Fruit fly (Drosophila melanogaster) whole organism, embryonic: Measurements from ENCODE around the gene CG31126.

Source experiments
- ATbp ChIP-seq: fragments of 200-800 bp; sonication (Bioruptor generic); optimal IDR thresholded peaks from 2 replicates; lab custom pipeline; 2017; ENCODE audit warnings: missing biosample characterization, mild to moderate bottlenecking, missing genetic modification characterization, missing genetic modification reagents
- Aef1 ChIP-seq: fragments of 200-800 bp; sonication (Bioruptor generic); IDR thresholded peaks from 3 replicates; pipeline ENCODE4 v1.3.6; 2022; ENCODE audit warnings: missing biosample characterization, missing genetic modification characterization
- CG10979 ChIP-seq: fragments of 200-800 bp; sonication (Bioruptor generic); optimal IDR thresholded peaks from 2 replicates; lab custom pipeline; 2018; ENCODE audit warnings: missing biosample characterization, mild to moderate bottlenecking, missing genetic modification characterization, moderate library complexity
- CG11456 ChIP-seq: fragments of 200-800 bp; sonication (Bioruptor generic); IDR thresholded peaks from 3 replicates; pipeline ENCODE4 v1.3.6; 2022; ENCODE audit warnings: missing biosample characterization, missing genetic modification characterization
- CG11696 ChIP-seq: fragments of 200-800 bp; sonication (Bioruptor generic); IDR thresholded peaks from 2 replicates; pipeline ENCODE4 v1.3.6; 2022; ENCODE audit warnings: missing biosample characterization, missing genetic modification characterization
- CG15011 ChIP-seq: fragments of 200-800 bp; sonication (Bioruptor generic); optimal IDR thresholded peaks from 3 replicates; lab custom pipeline; 2018; ENCODE audit warnings: missing biosample characterization, mild to moderate bottlenecking, missing genetic modification characterization
- CG1602 ChIP-seq: fragments of 200-800 bp; sonication (Bioruptor generic); optimal IDR thresholded peaks from 3 replicates; lab custom pipeline; 2016; ENCODE audit warnings: missing biosample characterization, missing genetic modification characterization
- CG16779 ChIP-seq: fragments of 200-800 bp; sonication (Bioruptor generic); IDR thresholded peaks from 2 replicates; pipeline ENCODE4 v1.3.6; 2022; ENCODE audit warnings: missing biosample characterization, missing genetic modification characterization
- CG17361 ChIP-seq: fragments of 200-800 bp; sonication (Bioruptor generic); IDR thresholded peaks from 3 replicates; pipeline ENCODE4 v1.3.6; 2022; ENCODE audit warnings: missing biosample characterization, missing genetic modification characterization
- CG17385 ChIP-seq: fragments of 200-800 bp; sonication (Bioruptor generic); optimal IDR thresholded peaks from 3 replicates; lab custom pipeline; 2018; ENCODE audit warnings: missing biosample characterization, mild to moderate bottlenecking, missing genetic modification characterization
- CG18011 ChIP-seq: fragments of 200-800 bp; sonication (Bioruptor generic); optimal IDR thresholded peaks from 2 replicates; lab custom pipeline; 2017; ENCODE audit warnings: missing biosample characterization, missing genetic modification characterization, mild to moderate bottlenecking, moderate library complexity, missing genotype
- CG18619 ChIP-seq: fragments of 200-800 bp; sonication (Bioruptor generic); optimal IDR thresholded peaks from 3 replicates; lab custom pipeline; 2017; ENCODE audit warnings: missing biosample characterization, mild to moderate bottlenecking, missing genetic modification characterization
- CG2199 ChIP-seq: fragments of 200-800 bp; sonication (Bioruptor generic); IDR thresholded peaks from 3 replicates; pipeline ENCODE4 v1.3.6; 2022; ENCODE audit warnings: missing biosample characterization, missing genetic modification characterization
- CG2875 ChIP-seq: fragments of 200-800 bp; sonication (Bioruptor generic); optimal IDR thresholded peaks from 2 replicates; lab custom pipeline; 2017; ENCODE audit warnings: missing biosample characterization, mild to moderate bottlenecking, missing genetic modification characterization, missing genetic modification reagents
- CG3065 ChIP-seq: fragments of 200-800 bp; sonication (Bioruptor generic); optimal IDR thresholded peaks from 2 replicates; lab custom pipeline; 2016; ENCODE audit warnings: missing biosample characterization, missing genetic modification characterization
- CG32767 ChIP-seq: fragments of 200-800 bp; sonication (Bioruptor generic); IDR thresholded peaks from 2 replicates; pipeline ENCODE4 v1.3.6; 2022; ENCODE audit warnings: missing biosample characterization, missing genetic modification characterization
- CG3281 ChIP-seq: fragments of 200-800 bp; sonication (Bioruptor generic); optimal IDR thresholded peaks from 3 replicates; lab custom pipeline; 2017; ENCODE audit warnings: missing biosample characterization, mild to moderate bottlenecking, missing genetic modification characterization
- CG3407 ChIP-seq: fragments of 200-800 bp; sonication (Bioruptor generic); optimal IDR thresholded peaks from 2 replicates; lab custom pipeline; 2018; ENCODE audit warnings: missing biosample characterization, mild to moderate bottlenecking, missing genetic modification characterization
- CG3847 ChIP-seq: fragments of 200-800 bp; sonication (Bioruptor generic); IDR thresholded peaks from 2 replicates; pipeline ENCODE4 v1.3.6; 2022; ENCODE audit warnings: missing biosample characterization, missing genetic modification characterization
- CG4360 ChIP-seq: fragments of 200-800 bp; sonication (Bioruptor generic); IDR thresholded peaks from 2 replicates; pipeline ENCODE4 v1.3.6; 2022; ENCODE audit warnings: missing biosample characterization, missing genetic modification characterization
- CG4820 ChIP-seq: fragments of 200-800 bp; sonication (Bioruptor generic); optimal IDR thresholded peaks from 3 replicates; lab custom pipeline; 2016; ENCODE audit warnings: missing biosample characterization, missing genetic modification characterization
- CG4854 ChIP-seq: fragments of 200-800 bp; sonication (Bioruptor generic); optimal IDR thresholded peaks from 2 replicates; lab custom pipeline; 2016; ENCODE audit warnings: missing biosample characterization, missing genetic modification characterization, inconsistent platforms
- CG6254 ChIP-seq: fragments of 200-800 bp; sonication (Bioruptor generic); optimal IDR thresholded peaks from 3 replicates; lab custom pipeline; 2017; ENCODE audit warnings: mild to moderate bottlenecking, missing biosample characterization, missing genetic modification reagents, missing genetic modification characterization
- CG8478 ChIP-seq: fragments of >200 bp; optimal IDR thresholded peaks from 2 replicates; lab custom pipeline; 2018
- D ChIP-seq, 2 experiments: fragments of 200-800 bp in 1 of 2; fragments of >200 bp in 1 of 2; sonication (Bioruptor generic) in 1 of 2; optimal IDR thresholded peaks; 2 replicates in 1 of 2; 3 replicates in 1 of 2; lab custom pipeline; 2017; ENCODE audit warnings: mild to moderate bottlenecking in 1 of 2, missing biosample characterization in 1 of 2, missing genetic modification characterization in 1 of 2, missing genetic modification reagents in 1 of 2
- D19B ChIP-seq: fragments of 200-800 bp; sonication (Bioruptor generic); optimal IDR thresholded peaks from 2 replicates; lab custom pipeline; 2017; ENCODE audit warnings: missing biosample characterization, mild to moderate bottlenecking, missing genetic modification characterization
- Dbx ChIP-seq: fragments of 200-800 bp; sonication (Bioruptor generic); IDR thresholded peaks from 3 replicates; pipeline ENCODE4 v1.3.6; 2022; ENCODE audit warnings: missing biosample characterization, missing genetic modification characterization
- Dek ChIP-seq: fragments of 200-800 bp; sonication (Bioruptor generic); optimal IDR thresholded peaks from 3 replicates; lab custom pipeline; 2019; ENCODE audit warnings: missing biosample characterization, mild to moderate bottlenecking, missing genetic modification characterization, moderate library complexity
- Dip3 ChIP-seq: fragments of 200-800 bp; sonication (Bioruptor generic); optimal IDR thresholded peaks from 3 replicates; lab custom pipeline; 2016; ENCODE audit warnings: missing biosample characterization, missing genetic modification characterization
- Dp ChIP-seq: fragments of 200-800 bp; sonication (Bioruptor generic); optimal IDR thresholded peaks from 2 replicates; lab custom pipeline; 2018; ENCODE audit warnings: missing biosample characterization, mild to moderate bottlenecking, missing genetic modification characterization, moderate library complexity
- H15 ChIP-seq: fragments of 200-800 bp; sonication (Bioruptor generic); IDR thresholded peaks from 3 replicates; pipeline ENCODE4 v1.3.6; 2022; ENCODE audit warnings: missing biosample characterization, missing genetic modification characterization
- Max ChIP-seq: fragments of 200-800 bp; sonication (Bioruptor generic); optimal IDR thresholded peaks from 2 replicates; lab custom pipeline; 2016; ENCODE audit warnings: missing biosample characterization, mild to moderate bottlenecking, missing genetic modification characterization
- Xbp1 ChIP-seq: fragments of 200-800 bp; sonication (Bioruptor generic); optimal IDR thresholded peaks from 3 replicates; lab custom pipeline; 2016; ENCODE audit warnings: missing biosample characterization, mild to moderate bottlenecking, missing genetic modification characterization
- az2 ChIP-seq: fragments of 200-800 bp; sonication (Bioruptor generic); optimal IDR thresholded peaks from 3 replicates; lab custom pipeline; 2016; ENCODE audit warnings: missing biosample characterization, missing genetic modification characterization
- bcd ChIP-seq: fragments of 200-800 bp; sonication (Bioruptor generic); optimal IDR thresholded peaks from 2 replicates; lab custom pipeline; 2017; ENCODE audit warnings: missing biosample characterization, mild to moderate bottlenecking, missing genetic modification characterization
- en ChIP-seq: fragments of 200-800 bp; sonication (Bioruptor generic); optimal IDR thresholded peaks from 2 replicates; lab custom pipeline; 2016; ENCODE audit warnings: missing biosample characterization, missing genetic modification characterization
- fu2 ChIP-seq: fragments of 200-800 bp; sonication (Bioruptor generic); optimal IDR thresholded peaks from 2 replicates; lab custom pipeline; 2016; ENCODE audit warnings: missing biosample characterization, missing genetic modification characterization
- gce ChIP-seq: fragments of 200-800 bp; sonication (Bioruptor generic); IDR thresholded peaks from 3 replicates; pipeline ENCODE4 v1.3.6; 2022; ENCODE audit warnings: missing biosample characterization, missing genetic modification characterization
- gcm ChIP-seq: fragments of 200-800 bp; sonication (Bioruptor generic); optimal IDR thresholded peaks from 2 replicates; lab custom pipeline; 2019; ENCODE audit warnings: missing biosample characterization, mild to moderate bottlenecking, missing genetic modification characterization, moderate library complexity
- kah ChIP-seq: fragments of 200-800 bp; sonication (Bioruptor generic); optimal IDR thresholded peaks from 2 replicates; lab custom pipeline; 2018; ENCODE audit warnings: missing biosample characterization, mild to moderate bottlenecking, missing genetic modification characterization
- nau ChIP-seq: fragments of 200-800 bp; sonication (Bioruptor generic); optimal IDR thresholded peaks from 3 replicates; lab custom pipeline; 2017; ENCODE audit warnings: missing biosample characterization, mild to moderate bottlenecking, missing genetic modification characterization, missing genetic modification reagents
- peb ChIP-seq: fragments of 200-800 bp; sonication (Bioruptor generic); IDR thresholded peaks from 2 replicates; pipeline ENCODE4 v1.3.6; 2022; ENCODE audit warnings: missing biosample characterization, missing genetic modification characterization
- psq ChIP-seq: fragments of 200-800 bp; sonication (Bioruptor generic); optimal IDR thresholded peaks from 2 replicates; lab custom pipeline; 2017; ENCODE audit warnings: missing biosample characterization, missing genetic modification characterization
- ranshi ChIP-seq: fragments of 200-800 bp; sonication (Bioruptor generic); IDR thresholded peaks from 2 replicates; pipeline ENCODE4 v1.3.6; 2022; ENCODE audit warnings: missing biosample characterization, missing genetic modification characterization
- scrt ChIP-seq: fragments of 200-800 bp; sonication (Bioruptor generic); optimal IDR thresholded peaks from 2 replicates; lab custom pipeline; 2018; ENCODE audit warnings: missing biosample characterization, mild to moderate bottlenecking, missing genetic modification characterization, moderate library complexity
- slp2 ChIP-seq: fragments of 200-800 bp; sonication (Bioruptor generic); optimal IDR thresholded peaks from 2 replicates; lab custom pipeline; 2016; ENCODE audit warnings: missing biosample characterization, missing genetic modification characterization
- sob ChIP-seq: fragments of 200-800 bp; sonication (Bioruptor generic); IDR thresholded peaks from 2 replicates; pipeline ENCODE4 v1.3.6; 2022; ENCODE audit warnings: missing biosample characterization, missing genetic modification characterization
- twi ChIP-seq: fragments of 200-800 bp; optimal IDR thresholded peaks from 2 replicates; lab custom pipeline; 2019; ENCODE audit warnings: missing biosample characterization, mild to moderate bottlenecking, missing genetic modification characterization, moderate library complexity
- unc-4 ChIP-seq: fragments of 200-800 bp; sonication (Bioruptor generic); IDR thresholded peaks from 2 replicates; pipeline ENCODE4 v1.3.6; 2022; ENCODE audit warnings: missing biosample characterization, missing genetic modification characterization; ENCODE audit not compliant: partially characterized antibody

The CG31126 gene

DNA sequence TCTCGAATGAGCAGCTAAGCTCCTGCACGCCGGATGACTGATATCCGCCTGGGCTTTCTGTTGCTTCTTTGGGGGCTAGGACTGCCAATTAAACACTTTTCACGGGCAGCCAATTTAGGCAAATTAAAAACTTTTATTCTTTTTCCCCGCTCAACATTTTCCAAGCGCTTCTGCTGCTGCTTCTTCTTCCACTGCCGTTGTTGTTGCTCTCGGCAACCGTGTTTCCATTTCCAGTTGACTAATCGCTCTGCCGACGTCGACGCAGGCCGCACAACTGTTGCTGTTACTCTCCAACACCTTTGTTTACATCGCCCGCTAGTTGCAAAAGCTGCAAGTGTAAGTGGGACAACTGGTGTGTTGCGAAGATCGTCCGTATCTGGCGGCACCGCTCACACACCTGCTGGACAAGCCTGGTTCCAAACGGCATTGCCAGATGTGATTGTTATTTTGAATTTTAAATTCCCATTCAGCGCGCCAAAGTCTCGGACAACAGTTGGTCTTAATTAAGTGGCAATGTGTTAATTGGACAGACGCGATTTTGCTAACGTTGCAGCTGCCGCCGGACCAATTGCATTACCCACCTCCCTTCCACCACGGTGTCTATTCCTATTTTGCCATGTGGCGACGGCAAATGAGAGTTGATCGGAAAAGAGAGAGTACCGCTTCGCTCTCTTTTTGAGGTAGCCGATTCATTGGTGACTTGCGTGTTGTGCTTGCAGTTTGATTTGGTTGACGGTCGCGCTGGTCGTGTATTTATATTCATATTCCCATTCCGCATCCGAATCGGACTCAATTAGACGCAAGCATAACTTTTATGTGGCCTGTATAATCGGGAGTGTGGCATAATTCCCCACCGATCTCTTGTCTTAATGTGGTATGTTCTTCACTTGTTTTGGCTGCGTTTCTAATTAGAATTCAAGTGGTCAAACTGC lies 29.3 kb upstream of the CG31126 start, which contains the start of gene Wsck (continued):
- TF ChIP-seq H15 (GFP tag; lab: Robert Waterston, UW), result no peak
- TF ChIP-seq CG16779, result no peak
- peak; percentile 31 for TF ChIP-seq twi (tag; lab: Kevin White, UChicago)
- no peak for TF ChIP-seq peb
- peak; percentile 91 for TF ChIP-seq CG17385 (GFP tag; lab: Kevin White, UChicago)
- no peak for TF ChIP-seq nau (GFP tag; lab: Kevin White, UChicago)
- no peak for TF ChIP-seq gcm (GFP tag; lab: Kevin White, UChicago)
- peak; percentile 49 for TF ChIP-seq D (optimal IDR thresholded peaks at IDR 0.05; lab: Kevin White, UChicago)
- no peak for TF ChIP-seq D (GFP tag; optimal IDR thresholded peaks at IDR 0.05; lab: Kevin White, UChicago)
- TF ChIP-seq slp2, result no peak
- TF ChIP-seq Dp (GFP tag; lab: Kevin White, UChicago), result peak; percentile 75
- TF ChIP-seq Max, result peak; percentile 23
- no peak for TF ChIP-seq Dip3 (GFP tag; lab: Kevin White, UChicago)
- no peak for TF ChIP-seq CG3065
- peak; percentile 90 for TF ChIP-seq CG4360 (GFP tag; lab: Robert Waterston, UW)
- peak; percentile 96 for TF ChIP-seq CG8478
- TF ChIP-seq CG4854 (GFP tag; lab: Kevin White, UChicago), result no peak
- TF ChIP-seq CG3281 (GFP tag; lab: Kevin White, UChicago), result peak; percentile 21
- TF ChIP-seq CG10979, result no peak
- no peak for TF ChIP-seq CG11456
- TF ChIP-seq CG15011, result no peak
- no peak for TF ChIP-seq ranshi (GFP tag; lab: Robert Waterston, UW)
- no peak for TF ChIP-seq CG4820 (GFP tag; lab: Kevin White, UChicago)
- TF ChIP-seq Dek (tag; lab: Kevin White, UChicago), result no peak
- no peak for TF ChIP-seq CG3407 (GFP tag; lab: Kevin White, UChicago)
- TF ChIP-seq CG18619 (GFP tag; lab: Kevin White, UChicago), result no peak
- no peak for TF ChIP-seq CG17361
- no peak for TF ChIP-seq CG18011 (GFP tag; lab: Kevin White, UChicago)
- peak; percentile 28 for TF ChIP-seq scrt (GFP tag; lab: Kevin White, UChicago)
- TF ChIP-seq CG11696 (GFP tag; lab: Robert Waterston, UW), result no peak
- no peak for TF ChIP-seq psq
- no peak for TF ChIP-seq fu2
- peak; percentile 72; the same call in 1 of the 3 replicates for TF ChIP-seq CG2199
- peak; percentile 15; the same call in 1 of the 2 replicates for TF ChIP-seq unc-4 (GFP tag; lab: Robert Waterston, UW)
- 0 out of 2 replicates have a peak, but pooled peaks have one; percentile 24 for TF ChIP-seq CG3847 (GFP tag; lab: Robert Waterston, UW)
- no peak for TF ChIP-seq Xbp1 (GFP tag; lab: Kevin White, UChicago)
- no peak for TF ChIP-seq Dbx (GFP tag; lab: Robert Waterston, UW)
- TF ChIP-seq en (GFP tag; lab: Kevin White, UChicago), result no peak
- no peak for TF ChIP-seq CG6254 (GFP tag; lab: Kevin White, UChicago)
- TF ChIP-seq CG1602 (GFP tag; lab: Kevin White, UChicago), result no peak
- peak; percentile 62 for TF ChIP-seq kah (GFP tag; lab: Kevin White, UChicago)
- TF ChIP-seq az2 (GFP tag; lab: Kevin White, UChicago), result no peak
- no peak for TF ChIP-seq ATbp (GFP tag; lab: Kevin White, UChicago)
- TF ChIP-seq CG2875, result no peak
- TF ChIP-seq CG32767 (GFP tag; lab: Robert Waterston, UW), result 0 out of 2 replicates have a peak, but pooled peaks have one; percentile 25
- peak; percentile 23; the same call in 1 of the 3 replicates for TF ChIP-seq Aef1
- TF ChIP-seq sob, result no peak
- no peak for TF ChIP-seq D19B (GFP tag; lab: Kevin White, UChicago)
- TF ChIP-seq gce (GFP tag; lab: Robert Waterston, UW), result no peak
- TF ChIP-seq bcd (GFP tag; lab: Kevin White, UChicago), result no peak
